Worm (Caenorhabditis elegans) whole organism, L3 larva: ENCODE measurements around the gene nspb-6.

Experiments used
- ZK546.5 ChIP-seq: sonication (generic microtip); optimal IDR thresholded peaks from 2 replicates; lab custom pipeline; 2017; ENCODE audit warnings: missing biosample characterization, missing genetic modification characterization
- aly-2 ChIP-seq: fragments of 150-350 bp; optimal IDR thresholded peaks from 2 replicates; lab custom pipeline; 2014; ENCODE audit warnings: missing biosample characterization, missing genetic modification characterization
- ceh-16 ChIP-seq: sonication (generic microtip); optimal IDR thresholded peaks from 2 replicates; lab custom pipeline; 2017; ENCODE audit warnings: missing biosample characterization, missing genetic modification characterization
- ceh-9 ChIP-seq: sonication (generic microtip); optimal IDR thresholded peaks from 2 replicates; lab custom pipeline; 2018; ENCODE audit warnings: missing biosample characterization, missing genetic modification characterization
- daf-12 ChIP-seq: fragments of 150-350 bp; optimal IDR thresholded peaks from 2 replicates; lab custom pipeline; 2014; ENCODE audit warnings: missing biosample characterization, missing genetic modification reagents, missing genetic modification characterization
- egl-27 ChIP-seq: sonication (generic microtip); optimal IDR thresholded peaks from 4 replicates; lab custom pipeline; 2017; ENCODE audit warnings: missing biosample characterization, missing genetic modification reagents, missing genetic modification characterization
- egl-5 ChIP-seq: fragments of 150-350 bp; optimal IDR thresholded peaks from 2 replicates; lab custom pipeline; 2017; ENCODE audit warnings: missing biosample characterization, missing genetic modification reagents, missing genetic modification characterization, inconsistent platforms
- elt-1 ChIP-seq: fragments of 150-350 bp; optimal IDR thresholded peaks from 2 replicates; lab custom pipeline; 2014; ENCODE audit warnings: missing biosample characterization, missing genetic modification characterization
- elt-2 ChIP-seq: sonication (generic microtip); optimal IDR thresholded peaks from 2 replicates; lab custom pipeline; 2016; ENCODE audit warnings: missing genetic modification reagents, mild to moderate bottlenecking, missing genetic modification characterization, missing compliant biosample characterization
- elt-3 ChIP-seq, 3 experiments: fragments of 150-350 bp in 1 of 3; sonication (generic microtip) in 2 of 3; optimal IDR thresholded peaks; 2 replicates in 2 of 3; 4 replicates in 1 of 3; lab custom pipeline; 2014 to 2017; ENCODE audit warnings: missing biosample characterization in 3 of 3, missing genetic modification characterization in 3 of 3
- eor-1 ChIP-seq, 2 experiments: fragments of 150-350 bp; optimal IDR thresholded peaks; 2 replicates each; lab custom pipeline; 2014 to 2018; ENCODE audit warnings: missing biosample characterization in 2 of 2, missing genetic modification characterization in 2 of 2
- fkh-10 ChIP-seq: sonication (generic microtip); optimal IDR thresholded peaks from 2 replicates; lab custom pipeline; 2017; ENCODE audit warnings: missing biosample characterization, missing genetic modification reagents, missing genetic modification characterization
- fos-1 ChIP-seq: fragments of 150-350 bp; optimal IDR thresholded peaks from 2 replicates; lab custom pipeline; 2014; ENCODE audit warnings: missing biosample characterization, missing genetic modification characterization
- hmg-11 ChIP-seq: sonication (generic microtip); optimal IDR thresholded peaks from 2 replicates; lab custom pipeline; 2016; ENCODE audit warnings: missing genetic modification characterization, missing compliant biosample characterization
- jun-1 ChIP-seq: fragments of 150-350 bp; optimal IDR thresholded peaks from 2 replicates; lab custom pipeline; 2014; ENCODE audit warnings: missing biosample characterization, missing genetic modification reagents, missing genetic modification characterization
- lin-15B ChIP-seq: fragments of 150-350 bp; optimal IDR thresholded peaks from 2 replicates; lab custom pipeline; 2014; ENCODE audit warnings: missing biosample characterization, missing genetic modification characterization
- lin-39 ChIP-seq: fragments of 150-350 bp; optimal IDR thresholded peaks from 2 replicates; lab custom pipeline; 2018; ENCODE audit warnings: missing biosample characterization, missing genetic modification reagents, missing genetic modification characterization
- lsy-12 ChIP-seq: sonication (generic microtip); optimal IDR thresholded peaks from 2 replicates; lab custom pipeline; 2016; ENCODE audit warnings: mild to moderate bottlenecking, missing genetic modification characterization, missing compliant biosample characterization
- mdl-1 ChIP-seq: fragments of 150-350 bp; optimal IDR thresholded peaks from 2 replicates; lab custom pipeline; 2014; ENCODE audit warnings: missing biosample characterization, missing genetic modification characterization
- nfya-1 ChIP-seq: sonication (generic microtip); optimal IDR thresholded peaks from 2 replicates; lab custom pipeline; 2017; ENCODE audit warnings: missing genetic modification characterization, mild to moderate bottlenecking, missing compliant biosample characterization, antibody characterized with exemption, moderate library complexity; ENCODE audit not compliant: insufficient read depth
- nhr-11 ChIP-seq: fragments of 150-350 bp; optimal IDR thresholded peaks from 2 replicates; lab custom pipeline; 2014; ENCODE audit warnings: missing biosample characterization, missing genetic modification characterization
- nhr-23 ChIP-seq: fragments of 150-350 bp; optimal IDR thresholded peaks from 2 replicates; lab custom pipeline; 2014; ENCODE audit warnings: missing biosample characterization, missing genetic modification reagents, missing genetic modification characterization
- nhr-25 ChIP-seq: sonication (generic microtip); optimal IDR thresholded peaks from 2 replicates; lab custom pipeline; 2017; ENCODE audit warnings: missing biosample characterization, missing genetic modification characterization
- nhr-28 ChIP-seq: fragments of 150-350 bp; optimal IDR thresholded peaks from 2 replicates; lab custom pipeline; 2014; ENCODE audit warnings: missing biosample characterization, missing genetic modification characterization
- nhr-43 ChIP-seq: sonication (generic microtip); optimal IDR thresholded peaks from 2 replicates; lab custom pipeline; 2016; ENCODE audit warnings: mild to moderate bottlenecking, missing genetic modification characterization, missing compliant biosample characterization; ENCODE audit not compliant: poor library complexity, severe bottlenecking
- nhr-67 ChIP-seq: fragments of 150-350 bp; optimal IDR thresholded peaks from 2 replicates; lab custom pipeline; 2014; ENCODE audit warnings: missing biosample characterization, missing genetic modification characterization
- nhr-77 ChIP-seq: fragments of 150-350 bp; optimal IDR thresholded peaks from 2 replicates; lab custom pipeline; 2014; ENCODE audit warnings: missing biosample characterization, missing genetic modification characterization
- pha-4 ChIP-seq: fragments of 150-350 bp; optimal IDR thresholded peaks from 2 replicates; lab custom pipeline; 2014; ENCODE audit warnings: missing biosample characterization, missing genetic modification reagents, missing genetic modification characterization
- pqm-1 ChIP-seq: fragments of 150-350 bp; optimal IDR thresholded peaks from 2 replicates; lab custom pipeline; 2017; ENCODE audit warnings: missing biosample characterization, missing genetic modification characterization, inconsistent platforms
- sea-2 ChIP-seq: fragments of 150-350 bp; sonication (generic microtip); optimal IDR thresholded peaks from 4 replicates; lab custom pipeline; 2014; ENCODE audit warnings: missing biosample characterization, missing genetic modification reagents, missing genetic modification characterization
- skn-1 ChIP-seq: fragments of 150-350 bp; optimal IDR thresholded peaks from 2 replicates; lab custom pipeline; 2014; ENCODE audit warnings: missing biosample characterization, missing genetic modification characterization
- snpc-4 ChIP-seq: fragments of 150-350 bp; optimal IDR thresholded peaks from 2 replicates; lab custom pipeline; 2014; ENCODE audit warnings: missing biosample characterization, missing genetic modification characterization
- unc-39 ChIP-seq: sonication (generic microtip); optimal IDR thresholded peaks from 4 replicates; lab custom pipeline; 2017; ENCODE audit warnings: missing biosample characterization, missing genetic modification characterization
- unc-62 ChIP-seq: fragments of 150-350 bp; sonication (generic microtip); optimal IDR thresholded peaks from 4 replicates; lab custom pipeline; 2014; ENCODE audit warnings: missing biosample characterization, missing genetic modification reagents, missing genetic modification characterization
- zag-1 ChIP-seq: fragments of 150-350 bp; optimal IDR thresholded peaks from 2 replicates; lab custom pipeline; 2014; ENCODE audit warnings: missing biosample characterization, missing genetic modification characterization
- ztf-11 ChIP-seq: fragments of 150-350 bp; optimal IDR thresholded peaks from 2 replicates; lab custom pipeline; 2014; ENCODE audit warnings: missing biosample characterization, missing genetic modification characterization
- ztf-4 ChIP-seq: fragments of 150-350 bp; optimal IDR thresholded peaks from 2 replicates; lab custom pipeline; 2014; ENCODE audit warnings: missing biosample characterization, missing genetic modification characterization

The nspb-6 gene

ce11 chrIV:5896341-5896740 is 1.1 kb downstream of the nspb-6 start, which contains the start of gene pck-3:
pck-3 (plus strand) TSS chrIV:5896641.
- TF ChIP-seq nhr-25 (tag; lab: Kevin White, UChicago) (no peak), skn-1 (tag; lab: Kevin White, UChicago) (no peak), ceh-16 (tag; lab: Kevin White, UChicago) (no peak), zag-1 (tag; lab: Kevin White, UChicago) (no peak), fos-1 (no peak), sea-2 (no peak), nhr-11 (tag; lab: Kevin White, UChicago) (no peak), nfya-1 (no peak), nhr-28 (no peak), nhr-23 (tag; lab: Kevin White, UChicago) (no peak), hmg-11 (tag; lab: Kevin White, UChicago) (no peak)

- TF ChIP-seq unc-62 (no peak), lin-39 (no peak), lin-15B (tag; lab: Kevin White, UChicago) (no peak), nhr-11 (tag; lab: Kevin White, UChicago) (no peak), nhr-43 (tag; lab: Kevin White, UChicago) (no peak), egl-5 (tag; lab: Kevin White, UChicago) (no peak), hmg-11 (tag; lab: Kevin White, UChicago) (no peak), snpc-4 (tag; lab: Kevin White, UChicago) (no peak), pqm-1 (tag; lab: Kevin White, UChicago) (no peak), mdl-1 (tag; lab: Kevin White, UChicago) (no peak), aly-2 (no peak), pha-4 (tag; lab: Kevin White, UChicago) (no peak), elt-3 (tag; optimal IDR thresholded peaks at IDR 0.05; lab: Kevin White, UChicago) (no peak), nhr-67 (tag; lab: Kevin White, UChicago) (no peak), lsy-12 (no peak)
- TF ChIP-seq, all 47 proteins: peak for 0
These were observed 7.4 kb downstream of the nspb-6 start for ce11 chrIV:5902730-5903129.

ce11 chrIV:5903305-5903778 is 8.1 kb downstream of the nspb-6 start, which contains the start of gene H04M03.12:
H04M03.12 (minus strand) TSS chrIV:5903355.
- TF ChIP-seq lsy-12 (no peak), nfya-1 (peak; percentile 67)

- TF ChIP-seq fkh-10 (GFP tag; lab: Kevin White, UChicago) (peak; percentile 88), nhr-77 (tag; lab: Kevin White, UChicago) (no peak)
- TF ChIP-seq, all 47 proteins: peak for 1
These were observed 19.9 kb downstream of the nspb-6 start for ce11 chrIV:5915152-5915551.

- TF ChIP-seq ceh-9 (tag; lab: Kevin White, UChicago) (no peak), elt-1 (no peak), zag-1 (tag; lab: Kevin White, UChicago) (no peak), unc-39 (tag; lab: Kevin White, UChicago) (no peak), eor-1 (tag; optimal IDR thresholded peaks at IDR 0.05; lab: Kevin White, UChicago) (no peak), daf-12 (no peak), jun-1 (no peak), nhr-25 (tag; lab: Kevin White, UChicago) (no peak), ztf-11 (tag; lab: Kevin White, UChicago) (no peak), nhr-11 (tag; lab: Kevin White, UChicago) (no peak), aly-2 (no peak), hmg-11 (tag; lab: Kevin White, UChicago) (no peak), elt-2 (no peak), egl-27 (tag; lab: Kevin White, UChicago) (no peak), ZK546.5 (tag; lab: Kevin White, UChicago) (no peak), nfya-1 (no peak), sea-2 (no peak), ztf-4 (tag; lab: Kevin White, UChicago) (no peak), lin-39 (no peak)
- TF ChIP-seq, all 47 proteins: peak for 0
These were observed 21.7 kb downstream of the nspb-6 start, which contains the start of gene dhhc-13 for ce11 chrIV:5917026-5917425. dhhc-13 (plus strand) TSS chrIV:5917326.
